Fruit fly (Drosophila melanogaster): ENCODE results near the gene CG11786.
A peak's percentile ranks its signal among the peaks of the same experiment; 100 is the strongest.

CG11786 gene

DNA sequence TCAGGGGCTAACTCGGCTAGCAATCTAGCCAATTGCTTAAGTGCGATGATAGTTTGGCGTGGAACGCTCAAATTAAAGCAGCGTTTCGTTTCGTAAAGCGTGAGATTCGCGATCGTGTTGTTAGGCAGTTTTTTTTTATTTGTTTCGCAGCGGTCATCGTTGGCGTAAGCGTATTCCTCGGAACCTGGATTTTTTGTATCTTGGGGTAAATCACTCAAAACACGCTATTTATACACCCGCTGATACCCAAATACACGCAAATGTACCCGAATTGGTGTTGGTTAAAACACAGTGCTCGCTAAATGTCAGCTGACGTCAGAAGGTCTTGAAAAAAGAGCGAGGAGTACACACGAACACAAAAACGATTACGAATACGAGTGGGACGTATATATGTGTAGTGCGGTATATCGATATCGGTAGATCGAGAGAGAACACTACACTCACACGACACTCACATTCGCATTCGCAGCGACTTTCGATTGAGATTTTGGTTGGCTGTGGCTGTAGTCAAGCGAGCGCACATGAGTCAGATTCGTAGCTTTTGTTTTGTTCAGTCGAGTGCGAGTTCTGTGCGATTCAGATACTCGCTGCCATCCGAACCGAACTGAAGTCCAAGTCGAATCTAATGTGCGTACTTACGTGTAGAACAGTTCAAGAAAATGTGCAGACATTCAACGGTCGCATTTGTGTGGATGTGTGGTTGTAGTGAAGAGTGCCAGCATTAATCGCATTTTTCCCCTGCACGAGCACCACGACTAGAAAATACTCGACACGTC is 3.8 kb downstream of the CG11786 start (continued):
- TF ChIP-seq B-H2 (GFP tag; optimal IDR thresholded peaks at IDR 0.05) (peak; percentile 70), Six4 (GFP tag; optimal IDR thresholded peaks at IDR 0.05) (no peak), lab (GFP tag; optimal IDR thresholded peaks at IDR 0.05) (peak; percentile 72), CG8290 (GFP tag; optimal IDR thresholded peaks at IDR 0.05) (peak; percentile 60), CG8290 (tag; optimal IDR thresholded peaks at IDR 0.05) (peak; percentile 68 to 70), toy (GFP tag; IDR thresholded peaks at IDR 0.05) (no peak), CG12071 (GFP tag; optimal IDR thresholded peaks at IDR 0.05) (peak; percentile 61), kni (GFP tag; optimal IDR thresholded peaks at IDR 0.05) (peak; percentile 70), Dip3 (GFP tag; optimal IDR thresholded peaks at IDR 0.05) (peak; percentile 5), CG30020 (tag; optimal IDR thresholded peaks at IDR 0.05) (peak; percentile 33), Nf-YC (tag; optimal IDR thresholded peaks at IDR 0.05) (peak; percentile 85), CG3847 (GFP tag; IDR thresholded peaks at IDR 0.05) (no peak), trh (GFP tag; optimal IDR thresholded peaks at IDR 0.05) (no peak), Hmx (GFP tag; optimal IDR thresholded peaks at IDR 0.05) (no peak), so (GFP tag; IDR thresholded peaks at IDR 0.05) (no peak), zf30C (GFP tag; optimal IDR thresholded peaks at IDR 0.05) (peak; percentile 11), eve (GFP tag; optimal IDR thresholded peaks at IDR 0.05) (peak in 1 of 2 experiments; percentile 28), CG6765 (GFP tag; optimal IDR thresholded peaks at IDR 0.05) (peak; percentile 54), yki (optimal IDR thresholded peaks at IDR 0.05) (no peak), CG31388 (GFP tag; optimal IDR thresholded peaks at IDR 0.05) (no peak), unpg (GFP tag; optimal IDR thresholded peaks at IDR 0.05) (no peak), CG6175 (GFP tag; IDR thresholded peaks at IDR 0.05) (no peak), Fer2 (tag; optimal IDR thresholded peaks at IDR 0.05) (peak; percentile 14), rib (GFP tag; IDR thresholded peaks at IDR 0.05) (no peak), MBD-R2 (GFP tag; IDR thresholded peaks at IDR 0.05) (no peak), CG8388 (GFP tag; optimal IDR thresholded peaks at IDR 0.05) (peak; percentile 100), CG31365 (tag; optimal IDR thresholded peaks at IDR 0.05) (peak; percentile 28), CG34376 (GFP tag; optimal IDR thresholded peaks at IDR 0.05) (peak; percentile 91), Blimp-1 (GFP tag; optimal IDR thresholded peaks at IDR 0.05) (peak; percentile 55), MTF-1 (GFP tag; optimal IDR thresholded peaks at IDR 0.05; ENCODE audit: borderline replicate concordance) (peak; percentile 24), hbn (GFP tag; IDR thresholded peaks at IDR 0.05; ENCODE audit: partially characterized antibody) (no peak), org-1 (GFP tag; optimal IDR thresholded peaks at IDR 0.05) (no peak), sd (tag; optimal IDR thresholded peaks at IDR 0.05) (peak; percentile 58), CHES-1-like (GFP tag; optimal IDR thresholded peaks at IDR 0.05) (peak; percentile 10), CG1603 (tag; optimal IDR thresholded peaks at IDR 0.05) (peak; percentile 8), Lim3 (GFP tag; IDR thresholded peaks at IDR 0.05) (no peak), pfk (GFP tag; optimal IDR thresholded peaks at IDR 0.05) (peak; percentile 94), CG16863 (GFP tag; optimal IDR thresholded peaks at IDR 0.05) (no peak), CG17829 (tag; optimal IDR thresholded peaks at IDR 0.05) (peak; percentile 45), CG6854 (GFP tag; optimal IDR thresholded peaks at IDR 0.05) (peak; percentile 10), crp (GFP tag; optimal IDR thresholded peaks at IDR 0.05) (peak in 1 of 2 experiments; percentile 56), CG12769 (tag; optimal IDR thresholded peaks at IDR 0.05) (peak; percentile 73), usp (GFP tag; optimal IDR thresholded peaks at IDR 0.05) (no peak), kay (GFP tag; optimal IDR thresholded peaks at IDR 0.05) (peak; percentile 93), CG10147 (GFP tag; optimal IDR thresholded peaks at IDR 0.05) (peak; percentile 8), PHDP (tag; optimal IDR thresholded peaks at IDR 0.05) (peak; percentile 42), gcm2 (GFP tag; optimal IDR thresholded peaks at IDR 0.05) (peak; percentile 27), p53 (GFP tag; optimal IDR thresholded peaks at IDR 0.05) (peak; percentile 42), CG3065 (GFP tag; optimal IDR thresholded peaks at IDR 0.05) (no peak), HmgZ (tag; optimal IDR thresholded peaks at IDR 0.05) (peak; percentile 75)

All from whole organism, embryonic.